Worm (Caenorhabditis elegans) whole organism, L1 larva: ENCODE data around the gene uncp-18.

Experiments used
- C04F5.9 ChIP-seq: sonication (generic microtip); optimal IDR thresholded peaks from 2 replicates; lab custom pipeline; 2016; ENCODE audit warnings: missing genetic modification characterization, missing compliant biosample characterization
- F16B12.6 ChIP-seq: fragments of 150-350 bp; optimal IDR thresholded peaks from 2 replicates; lab custom pipeline; 2014; ENCODE audit warnings: missing biosample characterization, missing genetic modification characterization
- aha-1 ChIP-seq: fragments of 150-350 bp; optimal IDR thresholded peaks from 2 replicates; lab custom pipeline; 2014; ENCODE audit warnings: missing biosample characterization, missing genetic modification characterization
- alr-1 ChIP-seq: fragments of 200-800 bp; sonication (Bioruptor generic); optimal IDR thresholded peaks from 2 replicates; lab custom pipeline; 2018; ENCODE audit warnings: borderline replicate concordance, mild to moderate bottlenecking, missing genetic modification characterization, missing compliant biosample characterization
- ceh-63 ChIP-seq: fragments of 200-800 bp; sonication (Bioruptor generic); optimal IDR thresholded peaks from 2 replicates; lab custom pipeline; 2018; ENCODE audit warnings: mild to moderate bottlenecking, missing genetic modification characterization, missing compliant biosample characterization
- ceh-8 ChIP-seq: fragments of 200-800 bp; sonication (Bioruptor generic); optimal IDR thresholded peaks from 2 replicates; lab custom pipeline; 2018; ENCODE audit warnings: mild to moderate bottlenecking, missing genetic modification characterization, moderate library complexity, missing compliant biosample characterization
- ceh-88 ChIP-seq: fragments of 200-800 bp; sonication (Bioruptor generic); IDR thresholded peaks from 2 replicates; pipeline ENCODE4 v1.3.6; 2022; ENCODE audit warnings: missing genetic modification characterization, missing compliant biosample characterization
- ces-1 ChIP-seq: fragments of 150-350 bp; optimal IDR thresholded peaks from 2 replicates; lab custom pipeline; 2014; ENCODE audit warnings: missing biosample characterization, missing genetic modification reagents, missing genetic modification characterization
- dpl-1 ChIP-seq, 3 experiments: fragments of 150-350 bp in 2 of 3; sonication (generic microtip) in 1 of 3; optimal IDR thresholded peaks; 2 replicates each; lab custom pipeline; 2014 to 2017; ENCODE audit warnings: missing biosample characterization in 3 of 3, missing genetic modification characterization in 3 of 3, missing genetic modification reagents in 3 of 3
- dsc-1 ChIP-seq: sonication (generic microtip); optimal IDR thresholded peaks from 2 replicates; lab custom pipeline; 2016; ENCODE audit warnings: mild to moderate bottlenecking, missing genetic modification characterization, missing compliant biosample characterization
- efl-1 ChIP-seq, 4 experiments: fragments of 150-350 bp; optimal IDR thresholded peaks in 3 of 4; peaks in 1 of 4; 1 replicate in 1 of 4; 2 replicates in 3 of 4; lab custom pipeline; 2014; ENCODE audit warnings: missing biosample characterization in 2 of 4, missing genetic modification characterization in 2 of 4, missing genetic modification reagents in 2 of 4
- egl-13 ChIP-seq: sonication (generic microtip); optimal IDR thresholded peaks from 2 replicates; lab custom pipeline; 2016; ENCODE audit warnings: missing genotype, missing genetic modification reagents, missing genetic modification characterization, missing compliant biosample characterization
- elt-2 ChIP-seq: sonication (generic microtip); optimal IDR thresholded peaks from 2 replicates; lab custom pipeline; 2016; ENCODE audit warnings: missing genetic modification characterization, mild to moderate bottlenecking, inconsistent platforms, missing compliant biosample characterization, missing genetic modification reagents
- fkh-4 ChIP-seq: sonication (generic microtip); optimal IDR thresholded peaks from 2 replicates; lab custom pipeline; 2016; ENCODE audit warnings: missing compliant biosample characterization, missing genetic modification characterization, borderline replicate concordance
- fkh-8 ChIP-seq: sonication (generic microtip); optimal IDR thresholded peaks from 2 replicates; lab custom pipeline; 2016; ENCODE audit warnings: mild to moderate bottlenecking, missing genetic modification characterization, missing compliant biosample characterization
- fos-1 ChIP-seq: fragments of 150-350 bp; optimal IDR thresholded peaks from 2 replicates; lab custom pipeline; 2014; ENCODE audit warnings: missing biosample characterization, missing genetic modification characterization
- hlh-17 ChIP-seq: fragments of 200-800 bp; sonication (Bioruptor generic); optimal IDR thresholded peaks from 2 replicates; lab custom pipeline; 2018; ENCODE audit warnings: missing genetic modification characterization, mild to moderate bottlenecking, missing compliant biosample characterization, moderate library complexity, borderline replicate concordance
- hpl-2 ChIP-seq: fragments of 150-350 bp; optimal IDR thresholded peaks from 2 replicates; lab custom pipeline; 2014; ENCODE audit warnings: missing biosample characterization, missing genetic modification reagents, missing genetic modification characterization
- irx-1 ChIP-seq: sonication (generic microtip); optimal IDR thresholded peaks from 2 replicates; lab custom pipeline; 2016; ENCODE audit warnings: missing genetic modification characterization, missing compliant biosample characterization
- isw-1 ChIP-seq: fragments of 200-800 bp; sonication (Bioruptor generic); IDR thresholded peaks from 2 replicates; pipeline ENCODE4 v1.3.6; 2022; ENCODE audit warnings: missing genetic modification characterization, missing compliant biosample characterization
- lin-13 ChIP-seq: fragments of 150-350 bp; optimal IDR thresholded peaks from 2 replicates; lab custom pipeline; 2014; ENCODE audit warnings: missing biosample characterization, missing genetic modification reagents, missing genetic modification characterization
- lin-15B ChIP-seq: fragments of 150-350 bp; sonication (generic microtip); optimal IDR thresholded peaks from 3 replicates; lab custom pipeline; 2014; ENCODE audit warnings: missing biosample characterization, missing genetic modification characterization
- mab-9 ChIP-seq: fragments of 200-800 bp; sonication (Bioruptor generic); IDR thresholded peaks from 2 replicates; pipeline ENCODE4 v1.3.6; 2022; ENCODE audit warnings: missing genetic modification reagents, missing genetic modification characterization, missing compliant biosample characterization
- mef-2 ChIP-seq: fragments of 150-350 bp; optimal IDR thresholded peaks from 2 replicates; lab custom pipeline; 2014; ENCODE audit warnings: missing biosample characterization, missing genetic modification characterization
- nhr-19 ChIP-seq: fragments of 200-800 bp; sonication (Bioruptor generic); conservative IDR thresholded peaks from 2 replicates; pipeline ENCODE4 v1.3.6; 2022; ENCODE audit warnings: missing genetic modification characterization, missing compliant biosample characterization
- nhr-28 ChIP-seq: fragments of 150-350 bp; optimal IDR thresholded peaks from 2 replicates; lab custom pipeline; 2014; ENCODE audit warnings: missing biosample characterization, missing genetic modification characterization
- nhr-71 ChIP-seq: sonication (generic microtip); optimal IDR thresholded peaks from 2 replicates; lab custom pipeline; 2016; ENCODE audit warnings: mild to moderate bottlenecking, missing genetic modification characterization, moderate library complexity, missing compliant biosample characterization
- nhr-76 ChIP-seq: sonication (generic microtip); optimal IDR thresholded peaks from 2 replicates; lab custom pipeline; 2017; ENCODE audit warnings: missing biosample characterization, missing genetic modification characterization
- nhr-77 ChIP-seq: fragments of 150-350 bp; optimal IDR thresholded peaks from 2 replicates; lab custom pipeline; 2014; ENCODE audit warnings: missing biosample characterization, missing genetic modification characterization
- nhr-85 ChIP-seq: sonication (generic microtip); peaks from one replicate; lab custom pipeline; 2016; ENCODE audit warnings: missing genetic modification characterization, inconsistent platforms, missing compliant biosample characterization
- pag-3 ChIP-seq: sonication (generic microtip); optimal IDR thresholded peaks from 2 replicates; lab custom pipeline; 2017; ENCODE audit warnings: missing genetic modification characterization, mild to moderate bottlenecking, missing compliant biosample characterization, antibody characterized with exemption, borderline replicate concordance; ENCODE audit not compliant: insufficient read depth
- pax-3 ChIP-seq: fragments of 200-800 bp; sonication (Bioruptor generic); optimal IDR thresholded peaks from 2 replicates; lab custom pipeline; 2018; ENCODE audit warnings: mild to moderate bottlenecking, missing genetic modification characterization, moderate library complexity, missing compliant biosample characterization
- pqm-1 ChIP-seq: sonication (generic microtip); optimal IDR thresholded peaks from 3 replicates; lab custom pipeline; 2017; ENCODE audit warnings: missing biosample characterization, missing genetic modification characterization
- rnt-1 ChIP-seq: sonication (generic microtip); optimal IDR thresholded peaks from 2 replicates; lab custom pipeline; 2016; ENCODE audit warnings: mild to moderate bottlenecking, missing genetic modification characterization, moderate library complexity, missing compliant biosample characterization
- skn-1 ChIP-seq: fragments of 150-350 bp; optimal IDR thresholded peaks from 2 replicates; lab custom pipeline; 2014; ENCODE audit warnings: missing biosample characterization, missing genetic modification characterization
- snu-23 ChIP-seq: sonication (generic microtip); optimal IDR thresholded peaks from 2 replicates; lab custom pipeline; 2016; ENCODE audit warnings: missing genetic modification characterization, missing compliant biosample characterization
- sptf-1 ChIP-seq: fragments of 150-350 bp; optimal IDR thresholded peaks from 2 replicates; lab custom pipeline; 2014; ENCODE audit warnings: missing biosample characterization, missing genetic modification characterization
- tlp-1 ChIP-seq: fragments of 150-350 bp; optimal IDR thresholded peaks from 2 replicates; lab custom pipeline; 2014; ENCODE audit warnings: missing biosample characterization, missing genetic modification characterization
- unc-130 ChIP-seq: fragments of 150-350 bp; optimal IDR thresholded peaks from 2 replicates; lab custom pipeline; 2017; ENCODE audit warnings: missing biosample characterization, missing genetic modification characterization, inconsistent platforms
- unc-98 ChIP-seq: fragments of 200-800 bp; sonication (Bioruptor generic); IDR thresholded peaks from 2 replicates; pipeline ENCODE4 v1.3.6; 2022; ENCODE audit warnings: missing genetic modification characterization, missing compliant biosample characterization
- zag-1 ChIP-seq: fragments of 150-350 bp; optimal IDR thresholded peaks from 2 replicates; lab custom pipeline; 2014; ENCODE audit warnings: missing biosample characterization, missing genetic modification characterization
- ztf-11 ChIP-seq, 2 experiments: sonication (generic microtip); optimal IDR thresholded peaks; 2 replicates each; lab custom pipeline; 2016 to 2017; ENCODE audit warnings: missing genetic modification characterization in 2 of 2, missing biosample characterization in 1 of 2, missing compliant biosample characterization in 1 of 2

Gene uncp-18

ce11 chrIV:410420-410891 lies 20.1 kb downstream of the uncp-18 start, which contains the start of gene T07A9.12 (continued):
- TF ChIP-seq hlh-17 (no peak), ztf-11 (tag; optimal IDR thresholded peaks at IDR 0.05; lab: Kevin White, UChicago) (peak in 1 of 2 experiments; percentile 43), pqm-1 (peak; percentile 0), isw-1 (GFP tag; lab: Robert Waterston, UW) (peak; percentile 47), ceh-8 (GFP tag; lab: Kevin White, UChicago) (no peak)
- TF ChIP-seq, all 84 proteins: peak for 50

ce11 chrIV:419674-420073 lies 29.3 kb downstream of the uncp-18 start, which contains the start of gene eri-1:
Gene eri-1 (minus strand): TSS chrIV:419958.
- TF ChIP-seq sptf-1 (tag; lab: Kevin White, UChicago) (no peak), nhr-71 (no peak), mab-9 (no peak), irx-1 (tag; lab: Kevin White, UChicago) (no peak)

- TF ChIP-seq efl-1 (optimal IDR thresholded peaks at IDR 0.05; lab: Kevin White, UChicago) (no peak), efl-1 (GFP tag; optimal IDR thresholded peaks at IDR 0.05 in 1 of 2; lab: Kevin White, UChicago) (peak in 1 of 2 experiments; percentile 86), unc-130 (tag; lab: Kevin White, UChicago) (no peak), mab-9 (no peak), F16B12.6 (tag; lab: Kevin White, UChicago) (no peak), mef-2 (tag; lab: Kevin White, UChicago) (no peak)
Observed at ce11 chrIV:420686-421085, 30.3 kb downstream of the uncp-18 start.

- TF ChIP-seq snu-23 (GFP tag; lab: Kevin White, UChicago) (no peak), dpl-1 (GFP tag; optimal IDR thresholded peaks at IDR 0.05; lab: Kevin White, UChicago) (no peak), mab-9 (no peak)
Observed at ce11 chrIV:422112-422511, 31.8 kb downstream of the uncp-18 start.

ce11 chrIV:425052-425451 lies 34.7 kb downstream of the uncp-18 start, which contains the start of gene daf-18:
Gene daf-18 (minus strand): TSS chrIV:425177.
- TF ChIP-seq ceh-63 (GFP tag; lab: Kevin White, UChicago), result no peak
- no peak for TF ChIP-seq efl-1 (optimal IDR thresholded peaks at IDR 0.05; lab: Kevin White, UChicago)
- TF ChIP-seq efl-1 (GFP tag; optimal IDR thresholded peaks at IDR 0.05 in 1 of 2; lab: Kevin White, UChicago), result no peak
- TF ChIP-seq hpl-2, result no peak
- no peak for TF ChIP-seq tlp-1
- TF ChIP-seq pax-3 (tag; lab: Kevin White, UChicago), result no peak
- TF ChIP-seq nhr-85 (tag; lab: Kevin White, UChicago), result no peak
- TF ChIP-seq skn-1 (tag; lab: Kevin White, UChicago), result no peak
- no peak for TF ChIP-seq mab-9
- no peak for TF ChIP-seq nhr-77 (tag; lab: Kevin White, UChicago)
- no peak for TF ChIP-seq lin-15B (tag; lab: Kevin White, UChicago)
- TF ChIP-seq nhr-19 (GFP tag; lab: Robert Waterston, UW), result no peak
- TF ChIP-seq sptf-1 (tag; lab: Kevin White, UChicago), result no peak
- no peak for TF ChIP-seq aha-1
- peak; percentile 55 for TF ChIP-seq dsc-1 (tag; lab: Kevin White, UChicago)
- peak; percentile 64 for TF ChIP-seq fkh-8 (tag; lab: Kevin White, UChicago)
- TF ChIP-seq alr-1, result no peak

ce11 chrIV:425546-425945 lies 35.2 kb downstream of the uncp-18 start:
- TF ChIP-seq rnt-1 (tag; lab: Kevin White, UChicago) (peak; percentile 10), pag-3 (tag; lab: Kevin White, UChicago) (no peak), elt-2 (tag; lab: Kevin White, UChicago) (no peak), fkh-8 (tag; lab: Kevin White, UChicago) (no peak), egl-13 (tag; lab: Kevin White, UChicago) (no peak), irx-1 (tag; lab: Kevin White, UChicago) (no peak), mab-9 (no peak), ceh-88 (GFP tag; lab: Robert Waterston, UW) (no peak), unc-130 (tag; lab: Kevin White, UChicago) (no peak), zag-1 (tag; lab: Kevin White, UChicago) (no peak), C04F5.9 (tag; lab: Kevin White, UChicago) (no peak), lin-13 (GFP tag; lab: Kevin White, UChicago) (no peak), nhr-76 (tag; lab: Kevin White, UChicago) (no peak), ceh-8 (GFP tag; lab: Kevin White, UChicago) (no peak), fkh-4 (no peak), nhr-28 (no peak), unc-98 (GFP tag; lab: Robert Waterston, UW) (no peak), ces-1 (GFP tag; lab: Kevin White, UChicago) (no peak), fos-1 (no peak)
